Fruit fly (Drosophila melanogaster) whole organism, embryonic: Measurements from ENCODE around the gene Mlc1.

Experiments used
- Bteb2 ChIP-seq: fragments of 200-800 bp; sonication (Bioruptor generic); optimal IDR thresholded peaks from 2 replicates; lab custom pipeline; 2016; ENCODE audit warnings: missing biosample characterization, missing genetic modification characterization
- CG10274 ChIP-seq: fragments of 200-800 bp; sonication (Bioruptor generic); optimal IDR thresholded peaks from 3 replicates; lab custom pipeline; 2017; ENCODE audit warnings: missing biosample characterization, mild to moderate bottlenecking, missing genetic modification characterization
- CG10366 ChIP-seq: fragments of 200-800 bp; sonication (Bioruptor generic); IDR thresholded peaks from 2 replicates; pipeline ENCODE4 v1.3.6; 2022; ENCODE audit warnings: missing biosample characterization, missing genetic modification characterization
- CG12071 ChIP-seq: fragments of 200-800 bp; sonication (Bioruptor generic); optimal IDR thresholded peaks from 3 replicates; lab custom pipeline; 2018; ENCODE audit warnings: missing biosample characterization, mild to moderate bottlenecking, missing genetic modification characterization
- CG13287 ChIP-seq: fragments of 200-800 bp; sonication (Bioruptor generic); IDR thresholded peaks from 2 replicates; pipeline ENCODE4 v1.3.6; 2022; ENCODE audit warnings: missing biosample characterization, missing genetic modification characterization; ENCODE audit not compliant: partially characterized antibody
- CG14014 ChIP-seq: fragments of 200-800 bp; sonication (Bioruptor generic); IDR thresholded peaks from 2 replicates; pipeline ENCODE4 v1.3.6; 2022; ENCODE audit warnings: missing biosample characterization, missing genetic modification characterization
- CG15269 ChIP-seq: fragments of 200-800 bp; sonication (Bioruptor generic); optimal IDR thresholded peaks from 2 replicates; lab custom pipeline; 2018; ENCODE audit warnings: missing biosample characterization, mild to moderate bottlenecking, missing genetic modification characterization, moderate library complexity
- CG16815 ChIP-seq: fragments of 200-800 bp; sonication (Bioruptor generic); optimal IDR thresholded peaks from 3 replicates; lab custom pipeline; 2017; ENCODE audit warnings: missing biosample characterization, mild to moderate bottlenecking, missing genetic modification characterization
- CG17186 ChIP-seq: fragments of 200-800 bp; sonication (Bioruptor generic); optimal IDR thresholded peaks from 3 replicates; lab custom pipeline; 2017; ENCODE audit warnings: missing biosample characterization, missing genetic modification reagents, missing genetic modification characterization
- CG18764 ChIP-seq: fragments of 200-800 bp; sonication (Bioruptor generic); optimal IDR thresholded peaks from 3 replicates; lab custom pipeline; 2016; ENCODE audit warnings: missing biosample characterization, missing genetic modification characterization
- CG2712 ChIP-seq: fragments of 200-800 bp; optimal IDR thresholded peaks from 3 replicates; lab custom pipeline; 2019; ENCODE audit warnings: missing biosample characterization, mild to moderate bottlenecking, missing genetic modification characterization, moderate library complexity
- CG2889 ChIP-seq: fragments of 200-800 bp; sonication (Bioruptor generic); IDR thresholded peaks from 3 replicates; pipeline ENCODE4 v1.3.6; 2022; ENCODE audit warnings: missing biosample characterization, missing genetic modification characterization
- CG31441 ChIP-seq: fragments of 200-800 bp; sonication (Bioruptor generic); IDR thresholded peaks from 2 replicates; pipeline ENCODE4 v1.3.6; 2022; ENCODE audit warnings: missing biosample characterization, missing genetic modification characterization
- CG3163 ChIP-seq: fragments of 200-800 bp; sonication (Bioruptor generic); optimal IDR thresholded peaks from 3 replicates; lab custom pipeline; 2016; ENCODE audit warnings: missing biosample characterization, missing genetic modification characterization
- CG7839 ChIP-seq: fragments of 200-800 bp; sonication (Bioruptor generic); optimal IDR thresholded peaks from 3 replicates; lab custom pipeline; 2018; ENCODE audit warnings: missing biosample characterization, mild to moderate bottlenecking, missing genetic modification characterization, moderate library complexity
- CG9215 ChIP-seq: fragments of 200-800 bp; sonication (Bioruptor generic); IDR thresholded peaks from 2 replicates; pipeline ENCODE4 v1.3.6; 2022; ENCODE audit warnings: missing biosample characterization, missing genetic modification characterization
- Dip3 ChIP-seq: fragments of 200-800 bp; sonication (Bioruptor generic); optimal IDR thresholded peaks from 3 replicates; lab custom pipeline; 2016; ENCODE audit warnings: missing biosample characterization, missing genetic modification characterization
- Dp ChIP-seq: fragments of 200-800 bp; sonication (Bioruptor generic); optimal IDR thresholded peaks from 2 replicates; lab custom pipeline; 2018; ENCODE audit warnings: missing biosample characterization, mild to moderate bottlenecking, missing genetic modification characterization, moderate library complexity
- Dref ChIP-seq: fragments of 200-800 bp; sonication (Bioruptor generic); IDR thresholded peaks from 2 replicates; pipeline ENCODE4 v1.3.6; 2022; ENCODE audit warnings: missing biosample characterization, missing genetic modification characterization
- E2f2 ChIP-seq: fragments of 200-800 bp; sonication (Bioruptor generic); IDR thresholded peaks from 2 replicates; pipeline ENCODE4 v1.3.6; 2022; ENCODE audit warnings: missing biosample characterization, missing genetic modification characterization
- Eip74EF ChIP-seq, 2 experiments: fragments of 200-800 bp in 1 of 2; fragments of >200 bp in 1 of 2; sonication (Bioruptor generic) in 1 of 2; optimal IDR thresholded peaks; 2 replicates each; lab custom pipeline; 2017 to 2019; ENCODE audit warnings: missing biosample characterization in 2 of 2, missing genetic modification characterization in 2 of 2, mild to moderate bottlenecking in 1 of 2, moderate library complexity in 1 of 2
- HHEX ChIP-seq: fragments of 200-800 bp; sonication (Bioruptor generic); optimal IDR thresholded peaks from 3 replicates; lab custom pipeline; 2017; ENCODE audit warnings: missing biosample characterization, mild to moderate bottlenecking, missing genetic modification characterization, missing genetic modification reagents
- HLH4C ChIP-seq: fragments of 200-800 bp; sonication (Bioruptor generic); IDR thresholded peaks from 3 replicates; pipeline ENCODE4 v1.3.6; 2022; ENCODE audit warnings: missing biosample characterization, missing genetic modification characterization; ENCODE audit not compliant: partially characterized antibody
- Hr3 ChIP-seq: fragments of 200-800 bp; sonication (Bioruptor generic); optimal IDR thresholded peaks from 3 replicates; lab custom pipeline; 2016; ENCODE audit warnings: missing biosample characterization, missing genetic modification characterization
- Hr39 ChIP-seq: fragments of >200 bp; optimal IDR thresholded peaks from 2 replicates; lab custom pipeline; 2017
- Max ChIP-seq: fragments of 200-800 bp; sonication (Bioruptor generic); optimal IDR thresholded peaks from 2 replicates; lab custom pipeline; 2016; ENCODE audit warnings: missing biosample characterization, mild to moderate bottlenecking, missing genetic modification characterization
- Meics ChIP-seq: fragments of 200-800 bp; sonication (Bioruptor generic); optimal IDR thresholded peaks from 2 replicates; lab custom pipeline; 2017; ENCODE audit warnings: missing biosample characterization, mild to moderate bottlenecking, missing genetic modification characterization
- NFAT ChIP-seq: fragments of 200-800 bp; sonication (Bioruptor generic); IDR thresholded peaks from 2 replicates; pipeline ENCODE4 v1.3.6; 2022; ENCODE audit warnings: missing biosample characterization, missing genetic modification characterization
- Neu2 ChIP-seq: fragments of 200-800 bp; sonication (Bioruptor generic); optimal IDR thresholded peaks from 3 replicates; lab custom pipeline; 2016; ENCODE audit warnings: missing biosample characterization, missing genetic modification characterization, borderline replicate concordance
- Opbp ChIP-seq: fragments of 200-800 bp; sonication (Bioruptor generic); IDR thresholded peaks from 3 replicates; pipeline ENCODE4 v1.3.6; 2022; ENCODE audit warnings: missing biosample characterization, missing genetic modification characterization; ENCODE audit not compliant: partially characterized antibody
- Rx ChIP-seq: fragments of 200-800 bp; sonication (Bioruptor generic); IDR thresholded peaks from 2 replicates; pipeline ENCODE4 v1.3.6; 2022; ENCODE audit warnings: missing biosample characterization, missing genetic modification characterization
- Tbp ChIP-seq: fragments of >200 bp; optimal IDR thresholded peaks from 2 replicates; lab custom pipeline; 2018; ENCODE audit warnings: missing biosample characterization, missing genetic modification characterization
- Usf ChIP-seq: fragments of 200-800 bp; sonication (Bioruptor generic); optimal IDR thresholded peaks from 2 replicates; lab custom pipeline; 2017; ENCODE audit warnings: missing genotype, missing biosample characterization, missing genetic modification characterization
- amos ChIP-seq: fragments of 200-800 bp; sonication (Bioruptor generic); IDR thresholded peaks from 2 replicates; pipeline ENCODE4 v1.3.6; 2022; ENCODE audit warnings: missing biosample characterization, missing genetic modification characterization; ENCODE audit not compliant: partially characterized antibody
- crc ChIP-seq: fragments of 200-800 bp; sonication (Bioruptor generic); optimal IDR thresholded peaks from 2 replicates; lab custom pipeline; 2016; ENCODE audit warnings: missing biosample characterization, missing genetic modification characterization
- croc ChIP-seq: fragments of 200-800 bp; sonication (Bioruptor generic); conservative IDR thresholded peaks from 3 replicates; pipeline ENCODE4 v1.3.6; 2022; ENCODE audit warnings: missing biosample characterization, missing genetic modification characterization
- crol ChIP-seq: fragments of 200-800 bp; sonication (Bioruptor generic); IDR thresholded peaks from 2 replicates; pipeline ENCODE4 v1.3.6; 2022; ENCODE audit warnings: missing biosample characterization, missing genetic modification characterization
- da ChIP-seq: fragments of 200-800 bp; sonication (Bioruptor generic); optimal IDR thresholded peaks from 2 replicates; lab custom pipeline; 2016; ENCODE audit warnings: missing biosample characterization, missing genetic modification characterization
- dmrt99B ChIP-seq: fragments of 200-800 bp; sonication (Bioruptor generic); optimal IDR thresholded peaks from 2 replicates; lab custom pipeline; 2018; ENCODE audit warnings: missing biosample characterization, mild to moderate bottlenecking, missing genetic modification characterization, moderate library complexity
- dysf ChIP-seq: fragments of 200-800 bp; sonication (Bioruptor generic); IDR thresholded peaks from 3 replicates; pipeline ENCODE4 v1.3.6; 2022; ENCODE audit warnings: missing biosample characterization, missing genetic modification characterization
- fd102C ChIP-seq: fragments of 200-800 bp; sonication (Bioruptor generic); optimal IDR thresholded peaks from 2 replicates; lab custom pipeline; 2018; ENCODE audit warnings: missing biosample characterization, mild to moderate bottlenecking, missing genetic modification characterization, moderate library complexity
- ftz-f1 ChIP-seq: fragments of 200-800 bp; sonication (Bioruptor generic); optimal IDR thresholded peaks from 2 replicates; lab custom pipeline; 2016; ENCODE audit warnings: missing biosample characterization, missing genetic modification characterization
- lmd ChIP-seq: fragments of 200-800 bp; sonication (Bioruptor generic); IDR thresholded peaks from 2 replicates; pipeline ENCODE4 v1.3.6; 2022; ENCODE audit warnings: missing biosample characterization, missing genetic modification characterization
- odd ChIP-seq: fragments of 200-800 bp; sonication (Bioruptor generic); optimal IDR thresholded peaks from 2 replicates; lab custom pipeline; 2017; ENCODE audit warnings: missing biosample characterization, mild to moderate bottlenecking, missing genetic modification characterization
- pb ChIP-seq: fragments of 200-800 bp; sonication (Bioruptor generic); optimal IDR thresholded peaks from 3 replicates; lab custom pipeline; 2016; ENCODE audit warnings: missing biosample characterization, missing genetic modification characterization
- pum ChIP-seq: fragments of 200-800 bp; sonication (Bioruptor generic); optimal IDR thresholded peaks from 2 replicates; lab custom pipeline; 2016; ENCODE audit warnings: missing biosample characterization, missing genetic modification characterization
- rib ChIP-seq: fragments of 200-800 bp; sonication (Bioruptor generic); IDR thresholded peaks from 2 replicates; pipeline ENCODE4 v1.3.6; 2022; ENCODE audit warnings: missing biosample characterization, missing genetic modification characterization
- sens ChIP-seq: fragments of 200-800 bp; sonication (Bioruptor generic); peaks from one replicate; lab custom pipeline; 2016; ENCODE audit warnings: missing biosample characterization, missing genetic modification characterization
- stc ChIP-seq: fragments of 200-800 bp; sonication (Bioruptor generic); IDR thresholded peaks from 2 replicates; pipeline ENCODE4 v1.3.6; 2022; ENCODE audit warnings: missing biosample characterization, missing genetic modification characterization
- tap ChIP-seq: fragments of 200-800 bp; optimal IDR thresholded peaks from 3 replicates; lab custom pipeline; 2019; ENCODE audit warnings: missing biosample characterization, mild to moderate bottlenecking, missing genetic modification characterization, moderate library complexity

The Mlc1 gene

dm6 chr3R:27609118-27610042 lies 50.6 kb downstream of the Mlc1 start (continued):
- TF ChIP-seq Hr3 (no peak), Rx (GFP tag; lab: Robert Waterston, UW) (no peak), sens (GFP tag; lab: Kevin White, UChicago) (peak; percentile 62), Meics (peak; percentile 27), CG14014 (GFP tag; lab: Robert Waterston, UW) (peak; percentile 20; the same call in 1 of the 2 replicates), Usf (GFP tag; lab: Kevin White, UChicago) (no peak), dmrt99B (tag; lab: Kevin White, UChicago) (no peak), CG7839 (tag; lab: Kevin White, UChicago) (peak; percentile 4), dysf (0 out of 3 replicates have a peak, but pooled peaks have one; percentile 19), CG9215 (GFP tag; lab: Robert Waterston, UW) (no peak), Bteb2 (GFP tag; lab: Kevin White, UChicago) (no peak), CG3163 (GFP tag; lab: Kevin White, UChicago) (no peak), CG12071 (no peak), lmd (GFP tag; lab: Robert Waterston, UW) (peak; percentile 18; the same call in 1 of the 2 replicates), Hr39 (lab: Kevin White, UChicago) (no peak), Dref (GFP tag; lab: Robert Waterston, UW) (no peak), Dp (no peak), CG15269 (peak; percentile 12), rib (GFP tag; lab: Robert Waterston, UW) (no peak), amos (no peak), Dip3 (GFP tag; lab: Kevin White, UChicago) (no peak), Opbp (no peak), fd102C (GFP tag; lab: Kevin White, UChicago) (no peak), CG13287 (no peak), HLH4C (GFP tag; lab: Robert Waterston, UW) (no peak), HHEX (no peak), E2f2 (no peak), CG17186 (GFP tag; lab: Kevin White, UChicago) (no peak), Max (no peak), ftz-f1 (GFP tag; lab: Kevin White, UChicago) (peak; percentile 58), CG2712 (tag; lab: Kevin White, UChicago) (no peak), odd (no peak), Tbp (no peak), tap (tag; lab: Kevin White, UChicago) (no peak), CG31441 (GFP tag; lab: Robert Waterston, UW) (no peak), Eip74EF (GFP tag; optimal IDR thresholded peaks at IDR 0.05; lab: Kevin White, UChicago) (no peak), croc (no peak), CG16815 (GFP tag; lab: Kevin White, UChicago) (no peak), crol (GFP tag; lab: Robert Waterston, UW) (no peak), da (no peak), CG2889 (GFP tag; lab: Robert Waterston, UW) (no peak), Neu2 (GFP tag; lab: Kevin White, UChicago) (no peak), CG18764 (GFP tag; lab: Kevin White, UChicago) (no peak), CG10366 (GFP tag; lab: Robert Waterston, UW) (peak; percentile 10; the same call in 1 of the 2 replicates), CG10274 (no peak), NFAT (GFP tag; lab: Robert Waterston, UW) (no peak), pum (no peak), pb (GFP tag; lab: Kevin White, UChicago) (no peak), stc (GFP tag; lab: Robert Waterston, UW) (no peak), crc (GFP tag; lab: Kevin White, UChicago) (no peak)
